Worm (Caenorhabditis elegans) whole organism, young adult: ENCODE results near the gene Y41G9A.5.

ENCODE experiments used
- F33H1.4 ChIP-seq: fragments of 200-800 bp; sonication (Bioruptor generic); IDR thresholded peaks from 2 replicates; pipeline ENCODE4 v1.3.6; 2022; ENCODE audit warnings: missing genetic modification reagents, missing genetic modification characterization, missing compliant biosample characterization
- ceh-27 ChIP-seq: fragments of 200-800 bp; sonication (Bioruptor generic); optimal IDR thresholded peaks from 2 replicates; lab custom pipeline; 2018; ENCODE audit warnings: mild to moderate bottlenecking, missing genetic modification characterization, moderate library complexity, missing compliant biosample characterization
- ceh-91 ChIP-seq: fragments of 200-800 bp; sonication (Bioruptor generic); IDR thresholded peaks from 2 replicates; pipeline ENCODE4 v1.3.6; 2022; ENCODE audit warnings: missing genetic modification reagents, missing genetic modification characterization, missing compliant biosample characterization
- efl-1 ChIP-seq: fragments of 150-350 bp; optimal IDR thresholded peaks from 2 replicates; lab custom pipeline; 2014; ENCODE audit warnings: missing biosample characterization, missing genetic modification reagents, missing genetic modification characterization
- egl-44 ChIP-seq: fragments of 200-800 bp; sonication (Bioruptor generic); IDR thresholded peaks from 2 replicates; pipeline ENCODE4 v1.3.6; 2022; ENCODE audit warnings: missing genetic modification reagents, missing genetic modification characterization, missing compliant biosample characterization
- fkh-3 ChIP-seq: sonication (generic microtip); optimal IDR thresholded peaks from 2 replicates; lab custom pipeline; 2016; ENCODE audit warnings: mild to moderate bottlenecking, missing genetic modification characterization, missing compliant biosample characterization
- lin-40 ChIP-seq: sonication (generic microtip); optimal IDR thresholded peaks from 2 replicates; lab custom pipeline; 2016; ENCODE audit warnings: missing genetic modification characterization, mild to moderate bottlenecking, missing compliant biosample characterization, missing genotype, missing genetic modification reagents
- lin-54 ChIP-seq: fragments of 200-800 bp; sonication (Bioruptor generic); optimal IDR thresholded peaks from 2 replicates; lab custom pipeline; 2018; ENCODE audit warnings: mild to moderate bottlenecking, missing genetic modification characterization, missing compliant biosample characterization
- madf-6 ChIP-seq: fragments of 200-800 bp; sonication (Bioruptor generic); IDR thresholded peaks from 2 replicates; pipeline ENCODE4 v1.3.6; 2022; ENCODE audit warnings: missing genetic modification reagents, missing genetic modification characterization, missing compliant biosample characterization
- nfyb-1 ChIP-seq: fragments of 200-800 bp; sonication (Bioruptor generic); IDR thresholded peaks from 2 replicates; pipeline ENCODE4 v1.3.6; 2022; ENCODE audit warnings: missing genetic modification reagents, missing genetic modification characterization, missing compliant biosample characterization
- snpc-4 ChIP-seq, 5 experiments: fragments of 150-350 bp in 1 of 5; sonication (generic microtip) in 4 of 5; optimal IDR thresholded peaks; 2 replicates each; lab custom pipeline; 2014 to 2018; ENCODE audit warnings: missing genetic modification characterization in 5 of 5, missing biosample characterization in 3 of 5, antibody characterized with exemption in 2 of 5, mild to moderate bottlenecking in 2 of 5, missing compliant biosample characterization in 2 of 5, missing genotype in 2 of 5, moderate library complexity in 2 of 5, missing genetic modification reagents in 1 of 5
- unc-130 ChIP-seq: sonication (generic microtip); optimal IDR thresholded peaks from 2 replicates; lab custom pipeline; 2016; ENCODE audit warnings: missing genetic modification reagents, missing genetic modification characterization, missing compliant biosample characterization

ce11 chrX:2966252-2966651 lies 19.8 kb downstream of the Y41G9A.5 start:
- no peak for TF ChIP-seq ceh-91
- TF ChIP-seq ceh-27 (GFP tag; lab: Kevin White, UChicago), result no peak
- no peak for TF ChIP-seq nfyb-1
- no peak for TF ChIP-seq fkh-3 (tag; lab: Kevin White, UChicago)
- no peak for TF ChIP-seq madf-6 (GFP tag; lab: Robert Waterston, UW)
- TF ChIP-seq snpc-4 (GFP tag; optimal IDR thresholded peaks at IDR 0.05; lab: Kevin White, UChicago), result no peak
- no peak for TF ChIP-seq snpc-4 (tag; optimal IDR thresholded peaks at IDR 0.05; lab: Kevin White, UChicago)
- TF ChIP-seq efl-1 (GFP tag; lab: Kevin White, UChicago), result no peak
- no peak for TF ChIP-seq lin-40 (tag; lab: Kevin White, UChicago)
- no peak for TF ChIP-seq lin-54 (GFP tag; lab: Kevin White, UChicago)
- TF ChIP-seq F33H1.4 (GFP tag; lab: Robert Waterston, UW), result no peak
- no peak for TF ChIP-seq unc-130 (GFP tag; lab: Kevin White, UChicago)
- TF ChIP-seq egl-44, result no peak
